Fruit fly (Drosophila melanogaster) whole organism, embryonic: ENCODE results near the gene CG31805.

Experiments
- Aef1 ChIP-seq: fragments of 200-800 bp; sonication (Bioruptor generic); IDR thresholded peaks from 3 replicates; pipeline ENCODE4 v1.3.6; 2022; ENCODE audit warnings: missing biosample characterization, missing genetic modification characterization
- CG11696 ChIP-seq: fragments of 200-800 bp; sonication (Bioruptor generic); IDR thresholded peaks from 2 replicates; pipeline ENCODE4 v1.3.6; 2022; ENCODE audit warnings: missing biosample characterization, missing genetic modification characterization
- CG13296 ChIP-seq: fragments of 200-800 bp; sonication (Bioruptor generic); optimal IDR thresholded peaks from 3 replicates; lab custom pipeline; 2018; ENCODE audit warnings: missing biosample characterization, mild to moderate bottlenecking, missing genetic modification characterization
- CG15073 ChIP-seq: fragments of 200-800 bp; sonication (Bioruptor generic); optimal IDR thresholded peaks from 2 replicates; lab custom pipeline; 2016; ENCODE audit warnings: missing biosample characterization, missing genetic modification characterization
- CG15601 ChIP-seq: fragments of 200-800 bp; sonication (Bioruptor generic); optimal IDR thresholded peaks from 3 replicates; lab custom pipeline; 2019; ENCODE audit warnings: missing biosample characterization, mild to moderate bottlenecking, missing genetic modification characterization, moderate library complexity
- CG1602 ChIP-seq: fragments of 200-800 bp; sonication (Bioruptor generic); optimal IDR thresholded peaks from 3 replicates; lab custom pipeline; 2016; ENCODE audit warnings: missing biosample characterization, missing genetic modification characterization
- CG1792 ChIP-seq: fragments of 200-800 bp; sonication (Bioruptor generic); optimal IDR thresholded peaks from 2 replicates; lab custom pipeline; 2016; ENCODE audit warnings: missing biosample characterization, missing genetic modification characterization
- CG18011 ChIP-seq: fragments of 200-800 bp; sonication (Bioruptor generic); optimal IDR thresholded peaks from 2 replicates; lab custom pipeline; 2017; ENCODE audit warnings: missing biosample characterization, missing genetic modification characterization, mild to moderate bottlenecking, moderate library complexity, missing genotype
- CG18619 ChIP-seq: fragments of 200-800 bp; sonication (Bioruptor generic); optimal IDR thresholded peaks from 3 replicates; lab custom pipeline; 2017; ENCODE audit warnings: missing biosample characterization, mild to moderate bottlenecking, missing genetic modification characterization
- CG2678 ChIP-seq: fragments of 200-800 bp; sonication (Bioruptor generic); optimal IDR thresholded peaks from 3 replicates; lab custom pipeline; 2019; ENCODE audit warnings: missing biosample characterization, mild to moderate bottlenecking, missing genetic modification characterization, moderate library complexity
- CG30403 ChIP-seq: fragments of 200-800 bp; sonication (Bioruptor generic); optimal IDR thresholded peaks from 3 replicates; lab custom pipeline; 2016; ENCODE audit warnings: missing biosample characterization, missing genetic modification characterization
- CG3163 ChIP-seq: fragments of 200-800 bp; sonication (Bioruptor generic); optimal IDR thresholded peaks from 3 replicates; lab custom pipeline; 2016; ENCODE audit warnings: missing biosample characterization, missing genetic modification characterization
- CG32532 ChIP-seq: fragments of 200-800 bp; sonication (Bioruptor generic); IDR thresholded peaks from 2 replicates; pipeline ENCODE4 v1.3.6; 2022; ENCODE audit warnings: missing biosample characterization, missing genetic modification characterization
- CG34376 ChIP-seq: fragments of 200-800 bp; sonication (Bioruptor generic); optimal IDR thresholded peaks from 2 replicates; lab custom pipeline; 2018; ENCODE audit warnings: missing biosample characterization, mild to moderate bottlenecking, missing genetic modification characterization
- CG4328 ChIP-seq: fragments of 200-800 bp; sonication (Bioruptor generic); optimal IDR thresholded peaks from 3 replicates; lab custom pipeline; 2017; ENCODE audit warnings: missing biosample characterization, missing genetic modification reagents, missing genetic modification characterization
- CG6254 ChIP-seq: fragments of 200-800 bp; sonication (Bioruptor generic); optimal IDR thresholded peaks from 3 replicates; lab custom pipeline; 2017; ENCODE audit warnings: mild to moderate bottlenecking, missing biosample characterization, missing genetic modification reagents, missing genetic modification characterization
- Chrac-16 ChIP-seq: fragments of 200-800 bp; sonication (Bioruptor generic); optimal IDR thresholded peaks from 3 replicates; lab custom pipeline; 2016; ENCODE audit warnings: missing biosample characterization, missing genetic modification characterization
- HHEX ChIP-seq: fragments of 200-800 bp; sonication (Bioruptor generic); optimal IDR thresholded peaks from 3 replicates; lab custom pipeline; 2017; ENCODE audit warnings: missing biosample characterization, mild to moderate bottlenecking, missing genetic modification characterization, missing genetic modification reagents
- Ravus ChIP-seq: fragments of 200-800 bp; sonication (Bioruptor generic); IDR thresholded peaks from 2 replicates; pipeline ENCODE4 v1.3.6; 2022; ENCODE audit warnings: missing biosample characterization, missing genetic modification characterization
- Rfx ChIP-seq: fragments of 200-800 bp; sonication (Bioruptor generic); IDR thresholded peaks from 2 replicates; pipeline ENCODE4 v1.3.6; 2022; ENCODE audit warnings: missing biosample characterization, missing genetic modification characterization
- Tbp ChIP-seq: fragments of >200 bp; optimal IDR thresholded peaks from 2 replicates; lab custom pipeline; 2018; ENCODE audit warnings: missing biosample characterization, missing genetic modification characterization
- Trl ChIP-seq, 3 experiments: fragments of >200 bp in 2 of 3; fragments of 200-800 bp in 1 of 3; sonication (Bioruptor generic) in 1 of 3; optimal IDR thresholded peaks; 2 replicates in 1 of 3; 3 replicates in 2 of 3; lab custom pipeline; 2016 to 2017; ENCODE audit warnings: missing biosample characterization in 1 of 3, missing genetic modification characterization in 1 of 3
- abd-A ChIP-seq: fragments of 200-800 bp; sonication (Bioruptor generic); optimal IDR thresholded peaks from 3 replicates; lab custom pipeline; 2019; ENCODE audit warnings: missing biosample characterization, mild to moderate bottlenecking, missing genetic modification characterization, moderate library complexity
- bsh ChIP-seq, 2 experiments: fragments of 200-800 bp; sonication (Bioruptor generic); optimal IDR thresholded peaks; 2 replicates each; lab custom pipeline; 2017 to 2018; ENCODE audit warnings: mild to moderate bottlenecking in 2 of 2, missing biosample characterization in 2 of 2, missing genetic modification characterization in 2 of 2, moderate library complexity in 1 of 2
- cas ChIP-seq: fragments of 200-800 bp; sonication (Bioruptor generic); IDR thresholded peaks from 2 replicates; pipeline ENCODE4 v1.3.6; 2022; ENCODE audit warnings: missing biosample characterization, missing genetic modification characterization
- cwo ChIP-seq: fragments of 200-800 bp; sonication (Bioruptor generic); optimal IDR thresholded peaks from 3 replicates; lab custom pipeline; 2017; ENCODE audit warnings: missing biosample characterization, missing genetic modification characterization, mild to moderate bottlenecking, moderate library complexity, missing genetic modification reagents
- ewg ChIP-seq: fragments of 200-800 bp; sonication (Bioruptor generic); optimal IDR thresholded peaks from 3 replicates; lab custom pipeline; 2017; ENCODE audit warnings: mild to moderate bottlenecking, missing biosample characterization, missing genetic modification reagents, missing genetic modification characterization
- exex ChIP-seq: fragments of 200-800 bp; sonication (Bioruptor generic); optimal IDR thresholded peaks from 4 replicates; lab custom pipeline; 2018; ENCODE audit warnings: missing biosample characterization, mild to moderate bottlenecking, missing genetic modification characterization, moderate library complexity
- grn ChIP-seq: fragments of 200-800 bp; sonication (Bioruptor generic); optimal IDR thresholded peaks from 3 replicates; lab custom pipeline; 2017; ENCODE audit warnings: missing biosample characterization, missing genetic modification characterization
- hb ChIP-seq: fragments of 200-800 bp; sonication (Bioruptor generic); IDR thresholded peaks from 3 replicates; pipeline ENCODE4 v1.3.6; 2022; ENCODE audit warnings: missing biosample characterization, missing genetic modification characterization; ENCODE audit not compliant: partially characterized antibody
- klu ChIP-seq: fragments of 200-800 bp; sonication (Bioruptor generic); IDR thresholded peaks from 2 replicates; pipeline ENCODE4 v1.3.6; 2022; ENCODE audit warnings: missing biosample characterization, missing genetic modification characterization
- mirr ChIP-seq: fragments of 200-800 bp; sonication (Bioruptor generic); optimal IDR thresholded peaks from 3 replicates; lab custom pipeline; 2018; ENCODE audit warnings: missing biosample characterization, mild to moderate bottlenecking, missing genetic modification characterization
- onecut ChIP-seq: fragments of 200-800 bp; sonication (Bioruptor generic); IDR thresholded peaks from 2 replicates; pipeline ENCODE4 v1.3.6; 2022; ENCODE audit warnings: missing biosample characterization, missing genetic modification characterization
- salm ChIP-seq: fragments of 200-800 bp; sonication (Bioruptor generic); optimal IDR thresholded peaks from 2 replicates; lab custom pipeline; 2018; ENCODE audit warnings: missing biosample characterization, mild to moderate bottlenecking, missing genetic modification characterization
- sna ChIP-seq: fragments of 200-800 bp; sonication (Bioruptor generic); IDR thresholded peaks from 2 replicates; pipeline ENCODE4 v1.3.6; 2022; ENCODE audit warnings: missing biosample characterization, missing genetic modification characterization; ENCODE audit not compliant: partially characterized antibody
- sqz ChIP-seq: fragments of 200-800 bp; sonication (Bioruptor generic); optimal IDR thresholded peaks from 3 replicates; lab custom pipeline; 2018; ENCODE audit warnings: missing biosample characterization, mild to moderate bottlenecking, missing genetic modification characterization
- toy ChIP-seq: fragments of 200-800 bp; sonication (Bioruptor generic); IDR thresholded peaks from 2 replicates; pipeline ENCODE4 v1.3.6; 2022; ENCODE audit warnings: missing biosample characterization, missing genetic modification characterization
- unpg ChIP-seq: fragments of 200-800 bp; sonication (Bioruptor generic); optimal IDR thresholded peaks from 3 replicates; lab custom pipeline; 2018; ENCODE audit warnings: missing biosample characterization, mild to moderate bottlenecking, missing genetic modification characterization, moderate library complexity

The CG31805 gene

DNA sequence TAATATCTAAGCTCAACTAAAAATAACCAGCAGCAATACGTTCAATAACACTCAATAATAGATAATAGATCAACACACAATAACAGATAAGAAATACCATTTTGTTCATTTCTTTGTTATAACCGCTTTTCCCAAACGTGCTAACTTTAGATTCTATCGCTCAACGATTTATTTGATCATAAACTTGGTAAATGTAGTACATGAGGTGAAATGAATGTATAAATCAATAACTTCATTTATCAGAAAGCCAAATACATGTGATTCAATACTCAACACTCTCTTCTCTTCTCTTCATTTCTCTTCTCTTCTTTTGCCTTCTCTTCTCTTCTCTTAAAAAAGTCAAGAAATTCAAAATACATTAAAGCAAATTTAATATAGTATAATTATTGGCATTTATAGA lies 42.6 kb downstream of the CG31805 start:
- TF ChIP-seq CG1602 (GFP tag; lab: Kevin White, UChicago) (no peak), mirr (GFP tag; lab: Kevin White, UChicago) (peak; percentile 56), toy (no peak), CG15073 (GFP tag; lab: Kevin White, UChicago) (no peak), CG6254 (peak; percentile 6), CG34376 (GFP tag; lab: Kevin White, UChicago) (peak; percentile 70), CG11696 (no peak), CG30403 (GFP tag; lab: Kevin White, UChicago) (no peak), onecut (GFP tag; lab: Robert Waterston, UW) (peak; percentile 63; the same call in 1 of the 2 replicates), hb (GFP tag; lab: Robert Waterston, UW) (no peak), cwo (GFP tag; lab: Kevin White, UChicago) (peak; percentile 42), CG13296 (GFP tag; lab: Kevin White, UChicago) (peak; percentile 19), CG1792 (GFP tag; lab: Kevin White, UChicago) (no peak), CG15601 (tag; lab: Kevin White, UChicago) (peak; percentile 37), Trl (optimal IDR thresholded peaks at IDR 0.05; lab: Kevin White, UChicago) (peak; percentile 72 to 90), Trl (GFP tag; optimal IDR thresholded peaks at IDR 0.05; lab: Kevin White, UChicago) (no peak), sqz (GFP tag; lab: Kevin White, UChicago) (peak; percentile 9), salm (tag; lab: Kevin White, UChicago) (peak; percentile 45), CG3163 (GFP tag; lab: Kevin White, UChicago) (peak; percentile 75), HHEX (GFP tag; lab: Kevin White, UChicago) (no peak), CG2678 (tag; lab: Kevin White, UChicago) (peak; percentile 19), grn (peak; percentile 85), exex (tag; lab: Kevin White, UChicago) (peak; percentile 70)

DNA sequence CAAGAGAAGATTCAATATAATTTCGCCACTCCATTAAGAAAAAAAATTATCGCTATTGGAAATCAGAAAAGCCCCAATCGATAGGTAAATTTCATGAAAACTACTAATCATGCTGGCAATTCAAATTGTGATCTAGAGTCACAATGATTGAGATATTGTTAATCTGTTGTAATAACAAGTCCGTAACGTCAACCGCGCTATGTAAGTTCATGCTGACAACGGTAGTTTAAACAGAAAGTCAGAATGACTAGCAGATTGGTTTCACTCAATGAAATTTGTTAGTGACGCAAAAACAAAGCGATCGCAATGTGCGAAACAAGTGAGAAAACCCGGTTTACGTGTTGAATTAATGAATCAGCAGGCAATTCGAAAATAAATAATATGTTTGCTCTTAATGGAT lies 43.1 kb downstream of the CG31805 start:
- no peak for TF ChIP-seq Chrac-16 (GFP tag; lab: Kevin White, UChicago)
- no peak for TF ChIP-seq Ravus (GFP tag; lab: Robert Waterston, UW)
- no peak for TF ChIP-seq Rfx (GFP tag; lab: Robert Waterston, UW)
- TF ChIP-seq Tbp (GFP tag; lab: Kevin White, UChicago), result no peak
- no peak for TF ChIP-seq cas (GFP tag; lab: Robert Waterston, UW)
- no peak for TF ChIP-seq unpg
- TF ChIP-seq CG32532 (GFP tag; lab: Robert Waterston, UW), result no peak
- no peak for TF ChIP-seq sna (GFP tag; lab: Robert Waterston, UW)
- TF ChIP-seq abd-A (tag; lab: Kevin White, UChicago), result no peak
- no peak for TF ChIP-seq ewg
- TF ChIP-seq CG4328 (GFP tag; lab: Kevin White, UChicago), result no peak
- TF ChIP-seq CG18011 (GFP tag; lab: Kevin White, UChicago), result no peak
- no peak for TF ChIP-seq CG18619 (GFP tag; lab: Kevin White, UChicago)
- TF ChIP-seq bsh (GFP tag; optimal IDR thresholded peaks at IDR 0.05; lab: Kevin White, UChicago), result no peak
- TF ChIP-seq klu (GFP tag; lab: Robert Waterston, UW), result no peak
- no peak for TF ChIP-seq Aef1 (GFP tag; lab: Robert Waterston, UW)
